Fruit fly (Drosophila melanogaster) whole organism, embryonic: Measurements from ENCODE around the gene Ptp10D.

ENCODE experiments used
- Antp ChIP-seq: fragments of 200-800 bp; sonication (Bioruptor generic); optimal IDR thresholded peaks from 3 replicates; lab custom pipeline; 2016; ENCODE audit warnings: missing biosample characterization, missing genetic modification characterization
- CG10366 ChIP-seq: fragments of 200-800 bp; sonication (Bioruptor generic); IDR thresholded peaks from 2 replicates; pipeline ENCODE4 v1.3.6; 2022; ENCODE audit warnings: missing biosample characterization, missing genetic modification characterization
- CG10959 ChIP-seq: fragments of 200-800 bp; sonication (Bioruptor generic); IDR thresholded peaks from 2 replicates; pipeline ENCODE4 v1.3.6; 2022; ENCODE audit warnings: missing biosample characterization, missing genetic modification characterization
- CG11093 ChIP-seq: fragments of 200-800 bp; sonication (Bioruptor generic); IDR thresholded peaks from 3 replicates; pipeline ENCODE4 v1.3.6; 2022; ENCODE audit warnings: missing biosample characterization, missing genetic modification characterization
- CG12155 ChIP-seq: fragments of 200-800 bp; sonication (Bioruptor generic); optimal IDR thresholded peaks from 3 replicates; lab custom pipeline; 2016; ENCODE audit warnings: missing biosample characterization, missing genetic modification characterization
- CG12219 ChIP-seq: fragments of 200-800 bp; sonication (Bioruptor generic); optimal IDR thresholded peaks from 3 replicates; lab custom pipeline; 2018; ENCODE audit warnings: missing biosample characterization, mild to moderate bottlenecking, missing genetic modification characterization
- CG13775 ChIP-seq: fragments of 200-800 bp; sonication (Bioruptor generic); optimal IDR thresholded peaks from 3 replicates; lab custom pipeline; 2017; ENCODE audit warnings: missing biosample characterization, mild to moderate bottlenecking, missing genetic modification characterization
- CG14860 ChIP-seq: fragments of 200-800 bp; sonication (Bioruptor generic); IDR thresholded peaks from 3 replicates; pipeline ENCODE4 v1.3.6; 2022; ENCODE audit warnings: missing biosample characterization, missing genetic modification characterization; ENCODE audit not compliant: partially characterized antibody
- CG17912 ChIP-seq: fragments of 200-800 bp; sonication (Bioruptor generic); optimal IDR thresholded peaks from 2 replicates; lab custom pipeline; 2018; ENCODE audit warnings: missing biosample characterization, mild to moderate bottlenecking, missing genetic modification characterization
- CG1792 ChIP-seq: fragments of 200-800 bp; sonication (Bioruptor generic); optimal IDR thresholded peaks from 2 replicates; lab custom pipeline; 2016; ENCODE audit warnings: missing biosample characterization, missing genetic modification characterization
- CG34376 ChIP-seq: fragments of 200-800 bp; sonication (Bioruptor generic); optimal IDR thresholded peaks from 2 replicates; lab custom pipeline; 2018; ENCODE audit warnings: missing biosample characterization, mild to moderate bottlenecking, missing genetic modification characterization
- CG4424 ChIP-seq: fragments of 200-800 bp; sonication (Bioruptor generic); optimal IDR thresholded peaks from 3 replicates; lab custom pipeline; 2016; ENCODE audit warnings: missing biosample characterization, missing genetic modification characterization
- CG7556 ChIP-seq: fragments of 200-800 bp; sonication (Bioruptor generic); optimal IDR thresholded peaks from 2 replicates; lab custom pipeline; 2017; ENCODE audit warnings: missing biosample characterization, mild to moderate bottlenecking, missing genetic modification characterization
- CG7786 ChIP-seq: fragments of 200-800 bp; sonication (Bioruptor generic); optimal IDR thresholded peaks from 2 replicates; lab custom pipeline; 2016; ENCODE audit warnings: missing biosample characterization, missing genetic modification characterization
- CG8944 ChIP-seq: fragments of 200-800 bp; sonication (Bioruptor generic); optimal IDR thresholded peaks from 3 replicates; lab custom pipeline; 2016; ENCODE audit warnings: missing biosample characterization, missing genetic modification characterization
- CG9437 ChIP-seq: fragments of 200-800 bp; sonication (Bioruptor generic); optimal IDR thresholded peaks from 2 replicates; lab custom pipeline; 2018; ENCODE audit warnings: missing biosample characterization, mild to moderate bottlenecking, missing genetic modification characterization
- CG9727 ChIP-seq: fragments of 200-800 bp; sonication (Bioruptor generic); optimal IDR thresholded peaks from 3 replicates; lab custom pipeline; 2017; ENCODE audit warnings: missing biosample characterization, mild to moderate bottlenecking, missing genetic modification characterization
- CG9932 ChIP-seq: fragments of 200-800 bp; sonication (Bioruptor generic); IDR thresholded peaks from 2 replicates; pipeline ENCODE4 v1.3.6; 2022; ENCODE audit warnings: missing biosample characterization, missing genetic modification characterization
- CHES-1-like ChIP-seq: fragments of 200-800 bp; sonication (Bioruptor generic); optimal IDR thresholded peaks from 2 replicates; lab custom pipeline; 2016; ENCODE audit warnings: missing biosample characterization, missing genetic modification characterization
- Dll ChIP-seq: fragments of 200-800 bp; sonication (Bioruptor generic); IDR thresholded peaks from 4 replicates; pipeline ENCODE4 v1.3.6; 2022; ENCODE audit warnings: missing biosample characterization, missing genetic modification characterization; ENCODE audit not compliant: partially characterized antibody
- Ets65A ChIP-seq: fragments of 200-800 bp; sonication (Bioruptor generic); peaks from one replicate; lab custom pipeline; 2016; ENCODE audit warnings: missing biosample characterization, missing genetic modification characterization
- HLH4C ChIP-seq: fragments of 200-800 bp; sonication (Bioruptor generic); IDR thresholded peaks from 3 replicates; pipeline ENCODE4 v1.3.6; 2022; ENCODE audit warnings: missing biosample characterization, missing genetic modification characterization; ENCODE audit not compliant: partially characterized antibody
- Mes4 ChIP-seq: fragments of 200-800 bp; sonication (Bioruptor generic); optimal IDR thresholded peaks from 2 replicates; lab custom pipeline; 2016; ENCODE audit warnings: missing biosample characterization, missing genetic modification characterization
- Nf-YC ChIP-seq: fragments of 200-800 bp; optimal IDR thresholded peaks from 3 replicates; lab custom pipeline; 2019; ENCODE audit warnings: missing biosample characterization, mild to moderate bottlenecking, missing genetic modification characterization, moderate library complexity
- Poxn ChIP-seq: fragments of 200-800 bp; sonication (Bioruptor generic); IDR thresholded peaks from 2 replicates; pipeline ENCODE4 v1.3.6; 2022; ENCODE audit warnings: missing biosample characterization, missing genetic modification characterization
- Sry-β ChIP-seq: fragments of 200-800 bp; sonication (Bioruptor generic); optimal IDR thresholded peaks from 2 replicates; lab custom pipeline; 2018; ENCODE audit warnings: missing biosample characterization, mild to moderate bottlenecking, missing genetic modification characterization, moderate library complexity
- Ssrp ChIP-seq: fragments of 200-800 bp; sonication (Bioruptor generic); optimal IDR thresholded peaks from 2 replicates; lab custom pipeline; 2018; ENCODE audit warnings: missing biosample characterization, mild to moderate bottlenecking, missing genetic modification characterization, moderate library complexity
- Stat92E ChIP-seq, 3 experiments: fragments of >200 bp in 2 of 3; fragments of 200-800 bp in 1 of 3; sonication (Bioruptor generic) in 1 of 3; optimal IDR thresholded peaks; 2 replicates each; lab custom pipeline; 2017 to 2019; ENCODE audit warnings: missing biosample characterization in 3 of 3, missing genetic modification characterization in 3 of 3, mild to moderate bottlenecking in 1 of 3, moderate library complexity in 1 of 3
- Tbp ChIP-seq: fragments of >200 bp; optimal IDR thresholded peaks from 2 replicates; lab custom pipeline; 2018; ENCODE audit warnings: missing biosample characterization, missing genetic modification characterization
- Usf ChIP-seq: fragments of 200-800 bp; sonication (Bioruptor generic); optimal IDR thresholded peaks from 2 replicates; lab custom pipeline; 2017; ENCODE audit warnings: missing genotype, missing biosample characterization, missing genetic modification characterization
- amos ChIP-seq: fragments of 200-800 bp; sonication (Bioruptor generic); IDR thresholded peaks from 2 replicates; pipeline ENCODE4 v1.3.6; 2022; ENCODE audit warnings: missing biosample characterization, missing genetic modification characterization; ENCODE audit not compliant: partially characterized antibody
- chinmo ChIP-seq: fragments of 200-800 bp; sonication (Bioruptor generic); IDR thresholded peaks from 4 replicates; pipeline ENCODE4 v1.3.6; 2022; ENCODE audit warnings: missing biosample characterization, missing genetic modification characterization; ENCODE audit not compliant: partially characterized antibody
- disco-r ChIP-seq: fragments of 200-800 bp; sonication (Bioruptor generic); optimal IDR thresholded peaks from 2 replicates; lab custom pipeline; 2016; ENCODE audit warnings: missing biosample characterization, missing genetic modification characterization
- dmrt99B ChIP-seq: fragments of 200-800 bp; sonication (Bioruptor generic); optimal IDR thresholded peaks from 2 replicates; lab custom pipeline; 2018; ENCODE audit warnings: missing biosample characterization, mild to moderate bottlenecking, missing genetic modification characterization, moderate library complexity
- gcm2 ChIP-seq: fragments of 200-800 bp; sonication (Bioruptor generic); optimal IDR thresholded peaks from 2 replicates; lab custom pipeline; 2016; ENCODE audit warnings: missing biosample characterization, missing genetic modification characterization
- ham ChIP-seq: fragments of 200-800 bp; sonication (Bioruptor generic); IDR thresholded peaks from 2 replicates; pipeline ENCODE4 v1.3.6; 2022; ENCODE audit warnings: missing biosample characterization, missing genetic modification characterization
- ind ChIP-seq: fragments of 200-800 bp; sonication (Bioruptor generic); optimal IDR thresholded peaks from 3 replicates; lab custom pipeline; 2016; ENCODE audit warnings: missing biosample characterization, missing genetic modification characterization
- jumu ChIP-seq: fragments of 200-800 bp; sonication (Bioruptor generic); optimal IDR thresholded peaks from 3 replicates; lab custom pipeline; 2016; ENCODE audit warnings: missing biosample characterization, missing genetic modification characterization
- mam ChIP-seq: fragments of 200-800 bp; sonication (Bioruptor generic); optimal IDR thresholded peaks from 3 replicates; lab custom pipeline; 2016; ENCODE audit warnings: missing biosample characterization, missing genetic modification characterization
- nau ChIP-seq: fragments of 200-800 bp; sonication (Bioruptor generic); optimal IDR thresholded peaks from 3 replicates; lab custom pipeline; 2017; ENCODE audit warnings: missing biosample characterization, mild to moderate bottlenecking, missing genetic modification characterization, missing genetic modification reagents
- odd ChIP-seq: fragments of 200-800 bp; sonication (Bioruptor generic); optimal IDR thresholded peaks from 2 replicates; lab custom pipeline; 2017; ENCODE audit warnings: missing biosample characterization, mild to moderate bottlenecking, missing genetic modification characterization
- otp ChIP-seq: fragments of 200-800 bp; sonication (Bioruptor generic); IDR thresholded peaks from 3 replicates; pipeline ENCODE4, ENCODE4 v1.3.6; 2022; ENCODE audit warnings: missing biosample characterization, missing genetic modification characterization
- prd ChIP-seq, 3 experiments: fragments of >200 bp in 2 of 3; fragments of 200-800 bp in 1 of 3; sonication (Bioruptor generic) in 1 of 3; optimal IDR thresholded peaks in 2 of 3; IDR thresholded peaks in 1 of 3; 2 replicates in 2 of 3; 3 replicates in 1 of 3; pipeline versions ENCODE4 v1.3.6 to Lab custom; 2017 to 2022; ENCODE audit warnings: missing biosample characterization in 1 of 3, missing genetic modification characterization in 1 of 3
- seq ChIP-seq: fragments of 200-800 bp; sonication (Bioruptor generic); IDR thresholded peaks from 2 replicates; pipeline ENCODE4 v1.3.6; 2022; ENCODE audit warnings: missing biosample characterization, missing genetic modification characterization
- shn ChIP-seq: fragments of 200-800 bp; sonication (Bioruptor generic); optimal IDR thresholded peaks from 3 replicates; lab custom pipeline; 2016; ENCODE audit warnings: missing biosample characterization, missing genetic modification characterization
- slou ChIP-seq: fragments of 200-800 bp; sonication (Bioruptor generic); optimal IDR thresholded peaks from 3 replicates; lab custom pipeline; 2016; ENCODE audit warnings: missing biosample characterization, missing genetic modification characterization
- stc ChIP-seq: fragments of 200-800 bp; sonication (Bioruptor generic); IDR thresholded peaks from 2 replicates; pipeline ENCODE4 v1.3.6; 2022; ENCODE audit warnings: missing biosample characterization, missing genetic modification characterization
- zen ChIP-seq: fragments of 200-800 bp; sonication (Bioruptor generic); optimal IDR thresholded peaks from 3 replicates; lab custom pipeline; 2018; ENCODE audit warnings: missing biosample characterization, mild to moderate bottlenecking, missing genetic modification characterization, moderate library complexity
- zf30C ChIP-seq: fragments of 200-800 bp; sonication (Bioruptor generic); optimal IDR thresholded peaks from 3 replicates; lab custom pipeline; 2018; ENCODE audit warnings: missing biosample characterization, mild to moderate bottlenecking, missing genetic modification characterization
- zfh1 ChIP-seq: fragments of 200-800 bp; sonication (Bioruptor generic); IDR thresholded peaks from 3 replicates; pipeline ENCODE4 v1.3.6; 2022; ENCODE audit warnings: missing biosample characterization, missing genetic modification characterization
- zfh2 ChIP-seq: fragments of 200-800 bp; sonication (Bioruptor generic); optimal IDR thresholded peaks from 2 replicates; lab custom pipeline; 2016; ENCODE audit warnings: missing biosample characterization, missing genetic modification characterization

Gene Ptp10D

DNA sequence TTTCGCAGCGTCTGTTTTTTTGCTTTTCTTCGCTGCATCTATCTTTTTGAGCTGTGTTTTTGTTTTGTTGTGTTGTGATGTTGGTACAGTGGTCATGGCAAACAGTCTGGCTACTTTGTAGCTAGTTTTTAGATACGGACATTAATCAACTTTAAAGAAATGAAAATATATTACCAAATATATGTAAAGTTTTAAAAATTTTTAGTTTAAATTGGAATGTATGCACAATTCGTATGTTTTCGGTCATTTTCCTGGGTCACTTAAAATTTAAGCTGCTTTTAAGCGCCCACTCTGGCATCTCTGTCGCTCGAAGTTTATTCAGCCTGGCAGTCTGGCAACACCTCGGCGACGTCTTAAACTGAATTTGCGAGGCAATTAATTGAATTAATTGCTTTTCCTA, 45.3 kb upstream of the Ptp10D start, which contains the start of gene CG11695 (continued):
- TF ChIP-seq CG10959 (GFP tag; lab: Robert Waterston, UW) (no peak), disco-r (no peak), Mes4 (GFP tag; lab: Kevin White, UChicago) (no peak), CG12219 (GFP tag; lab: Kevin White, UChicago) (no peak), CHES-1-like (peak; percentile 33), zfh2 (peak; percentile 69), otp (no peak), ham (GFP tag; lab: Robert Waterston, UW) (no peak), gcm2 (no peak), Nf-YC (peak; percentile 78), CG8944 (GFP tag; lab: Kevin White, UChicago) (no peak), CG9727 (GFP tag; lab: Kevin White, UChicago) (peak; percentile 52), Usf (GFP tag; lab: Kevin White, UChicago) (no peak), CG14860 (GFP tag; lab: Robert Waterston, UW) (no peak), ind (GFP tag; lab: Kevin White, UChicago) (peak; percentile 68), nau (GFP tag; lab: Kevin White, UChicago) (no peak), Ssrp (tag; lab: Kevin White, UChicago) (peak; percentile 62), CG17912 (GFP tag; lab: Kevin White, UChicago) (no peak), seq (no peak), zfh1 (GFP tag; lab: Robert Waterston, UW) (peak; percentile 36; the same call in 1 of the 3 replicates), Tbp (GFP tag; lab: Kevin White, UChicago) (no peak), zen (peak; percentile 54), Stat92E (GFP tag; optimal IDR thresholded peaks at IDR 0.05; lab: Kevin White, UChicago) (no peak), jumu (peak; percentile 8), HLH4C (GFP tag; lab: Robert Waterston, UW) (no peak), CG9932 (GFP tag; lab: Robert Waterston, UW) (peak; percentile 80), amos (GFP tag; lab: Robert Waterston, UW) (no peak), mam (GFP tag; lab: Kevin White, UChicago) (peak; percentile 61), Antp (peak; percentile 50), stc (GFP tag; lab: Robert Waterston, UW) (no peak; the same call in 1 of the 2 replicates), CG7556 (GFP tag; lab: Kevin White, UChicago) (peak; percentile 45), CG7786 (no peak), CG11093 (GFP tag; lab: Robert Waterston, UW) (no peak), Sry-β (peak; percentile 95), CG1792 (no peak), shn (GFP tag; lab: Kevin White, UChicago) (no peak), CG10366 (peak; percentile 56), CG9437 (GFP tag; lab: Kevin White, UChicago) (no peak), chinmo (GFP tag; lab: Robert Waterston, UW) (no peak), zf30C (no peak), CG34376 (GFP tag; lab: Kevin White, UChicago) (peak; percentile 58), prd (optimal IDR thresholded peaks at IDR 0.05; lab: Kevin White, UChicago) (no peak), prd (GFP tag; IDR thresholded peaks at IDR 0.05; lab: Robert Waterston, UW) (peak; percentile 77), Dll (GFP tag; lab: Robert Waterston, UW) (no peak), Poxn (GFP tag; lab: Robert Waterston, UW) (no peak), slou (GFP tag; lab: Kevin White, UChicago) (peak; percentile 60), CG13775 (GFP tag; lab: Kevin White, UChicago) (peak; percentile 65), odd (peak; percentile 4), CG12155 (GFP tag; lab: Kevin White, UChicago) (peak; percentile 60), Ets65A (peak; percentile 70), CG4424 (GFP tag; lab: Kevin White, UChicago) (peak; percentile 58), dmrt99B (tag; lab: Kevin White, UChicago) (peak; percentile 57)
